Fruit fly (Drosophila melanogaster): ENCODE measurements around the gene Nfs1.

Gene Nfs1

DNA sequence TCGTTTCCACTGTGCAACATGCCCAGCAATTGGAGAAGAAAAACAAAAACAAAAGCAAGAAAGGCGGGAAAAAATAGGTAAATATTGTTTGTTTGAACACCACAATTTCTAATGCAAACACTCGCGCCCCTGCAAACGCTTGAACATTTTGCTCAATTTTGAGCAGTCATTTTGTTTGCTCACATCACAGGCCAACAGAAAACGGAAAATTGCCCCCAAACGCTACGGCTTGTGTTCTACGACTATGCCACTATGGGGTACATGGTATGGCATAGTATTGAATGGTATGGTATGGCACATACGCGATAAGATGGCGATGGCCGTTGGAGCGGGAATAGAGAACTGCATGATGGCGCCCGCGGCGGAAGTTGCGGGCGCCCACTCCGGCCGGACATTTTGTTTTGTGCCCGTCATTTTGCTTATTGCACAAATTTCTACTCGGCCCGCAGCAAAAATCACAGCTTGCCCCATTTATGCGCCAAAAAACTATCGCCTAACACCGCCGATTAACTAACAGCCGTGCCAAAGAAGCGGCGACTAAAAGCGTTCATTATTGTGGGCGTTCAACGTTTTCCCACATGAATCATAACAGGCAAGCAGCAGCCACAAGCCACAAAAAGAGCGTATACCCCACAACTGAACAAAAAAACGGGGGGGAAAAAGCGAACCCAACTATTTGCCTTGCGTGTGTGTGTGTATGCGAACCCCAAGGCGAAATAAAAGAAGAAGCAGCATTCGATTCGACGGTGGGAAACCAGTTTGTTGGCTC lies 4.9 kb downstream of the Nfs1 start (continued):
- TF ChIP-seq MTF-1 (GFP tag; optimal IDR thresholded peaks at IDR 0.05; ENCODE audit: borderline replicate concordance) (peak; percentile 75), CG15011 (GFP tag; optimal IDR thresholded peaks at IDR 0.05) (peak; percentile 55), ewg (GFP tag; optimal IDR thresholded peaks at IDR 0.05) (peak; percentile 33), ftz-f1 (GFP tag; optimal IDR thresholded peaks at IDR 0.05) (peak; percentile 97), maf-S (GFP tag; optimal IDR thresholded peaks at IDR 0.05) (peak; percentile 25), CG7786 (GFP tag; optimal IDR thresholded peaks at IDR 0.05) (no peak), bsh (GFP tag; optimal IDR thresholded peaks at IDR 0.05) (peak in 1 of 2 experiments; percentile 80), Fer1 (GFP tag; optimal IDR thresholded peaks at IDR 0.05) (peak; percentile 80), hbn (GFP tag; IDR thresholded peaks at IDR 0.05; ENCODE audit: partially characterized antibody) (no peak), rib (GFP tag; IDR thresholded peaks at IDR 0.05) (no peak), CG9609 (GFP tag; optimal IDR thresholded peaks at IDR 0.05) (peak; percentile 18), CG3838 (GFP tag; optimal IDR thresholded peaks at IDR 0.05) (peak; percentile 96), CG16863 (GFP tag; optimal IDR thresholded peaks at IDR 0.05) (peak; percentile 63), CG13894 (tag; optimal IDR thresholded peaks at IDR 0.05) (peak; percentile 87), run (tag; optimal IDR thresholded peaks at IDR 0.05) (peak; percentile 77), sima (GFP tag; optimal IDR thresholded peaks at IDR 0.05) (peak; percentile 39), twi (tag; optimal IDR thresholded peaks at IDR 0.05) (peak; percentile 26), lilli (GFP tag; optimal IDR thresholded peaks at IDR 0.05) (peak; percentile 35), slp2 (GFP tag; optimal IDR thresholded peaks at IDR 0.05) (peak; percentile 7), Hr51 (GFP tag; optimal IDR thresholded peaks at IDR 0.05) (peak in 1 of 2 experiments; percentile 15), zfh2 (GFP tag; optimal IDR thresholded peaks at IDR 0.05) (no peak), CG5180 (GFP tag; optimal IDR thresholded peaks at IDR 0.05) (peak; percentile 69), CG13424 (tag; optimal IDR thresholded peaks at IDR 0.05) (peak; percentile 76), CG6854 (GFP tag; optimal IDR thresholded peaks at IDR 0.05) (peak; percentile 77), HLH4C (GFP tag; IDR thresholded peaks at IDR 0.05; ENCODE audit: partially characterized antibody) (no peak), dmrt11E (tag; optimal IDR thresholded peaks at IDR 0.05) (peak; percentile 70), CG10431 (GFP tag; optimal IDR thresholded peaks at IDR 0.05) (peak; percentile 96), CG14860 (GFP tag; IDR thresholded peaks at IDR 0.05; ENCODE audit: partially characterized antibody) (no peak), Antp (GFP tag; optimal IDR thresholded peaks at IDR 0.05) (peak; percentile 33), gcm (GFP tag; optimal IDR thresholded peaks at IDR 0.05) (peak; percentile 68), ab (GFP tag; optimal IDR thresholded peaks at IDR 0.05) (no peak), BEAF-32 (GFP tag; optimal IDR thresholded peaks at IDR 0.05) (peak; percentile 58), Asciz (GFP tag; optimal IDR thresholded peaks at IDR 0.05) (peak; percentile 85), CG18262 (tag; optimal IDR thresholded peaks at IDR 0.05) (peak; percentile 63), Dad (GFP tag; optimal IDR thresholded peaks at IDR 0.05) (peak; percentile 11), corto (GFP tag; optimal IDR thresholded peaks at IDR 0.05) (no peak), CG15601 (tag; optimal IDR thresholded peaks at IDR 0.05) (peak; percentile 88), Pdp1 (GFP tag; optimal IDR thresholded peaks at IDR 0.05) (peak; percentile 46 to 55), Jarid2 (GFP tag; optimal IDR thresholded peaks at IDR 0.05) (peak; percentile 56), fd3F (GFP tag; optimal IDR thresholded peaks at IDR 0.05) (no peak), CG1529 (GFP tag; optimal IDR thresholded peaks at IDR 0.05) (peak; percentile 82), CG12299 (tag; optimal IDR thresholded peaks at IDR 0.05) (peak; percentile 85), tup (GFP tag; optimal IDR thresholded peaks at IDR 0.05) (peak; percentile 46), Med (GFP tag) (peak; percentile 93), CG6813 (GFP tag; optimal IDR thresholded peaks at IDR 0.05) (peak; percentile 85), NC2β (GFP tag; optimal IDR thresholded peaks at IDR 0.05) (peak; percentile 70), Gsc (GFP tag; IDR thresholded peaks at IDR 0.05) (no peak)

Measured in whole organism, embryonic.